Comparison of ENCODE assay signal across 1 fruit fly cellular context in the genomic region with DNA sequence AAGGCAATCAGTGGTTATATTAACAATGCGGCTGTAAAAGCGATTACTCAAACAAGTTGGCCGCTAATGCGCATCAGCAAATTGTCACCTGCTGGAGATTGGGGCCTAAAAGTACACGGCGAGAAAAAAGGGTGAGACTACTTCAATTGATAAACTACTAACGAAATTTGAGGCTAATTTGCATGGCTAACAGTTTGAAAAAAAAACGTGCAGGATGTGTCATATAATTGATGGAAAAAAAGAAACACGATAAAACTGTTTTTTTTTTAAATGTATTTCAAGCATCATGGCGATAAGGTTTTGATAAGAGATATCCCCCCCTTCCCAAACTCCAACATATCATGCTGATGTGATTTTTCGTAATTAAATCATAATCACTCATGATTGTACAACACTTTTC.
TF ChIP-seq lines count a peak whose summit lies in the region.

No protein-coding gene starts in this region.

TF ChIP-seq in whole organism, embryonic, 481 proteins besides CTCF, POLR2A, EP300 and RAD21 (continued from another document and continues in another):
- no peak for TF ChIP-seq ERR (GFP tag; optimal IDR thresholded peaks at IDR 0.05; lab: Kevin White, UChicago)
- no peak for TF ChIP-seq CG6791 (GFP tag; IDR thresholded peaks at IDR 0.05; lab: Robert Waterston, UW; ENCODE audit: partially characterized antibody)
- TF ChIP-seq CG15011 (GFP tag; optimal IDR thresholded peaks at IDR 0.05; lab: Kevin White, UChicago) = peak; percentile 11
- peak; percentile 69 for TF ChIP-seq lab (GFP tag; optimal IDR thresholded peaks at IDR 0.05; lab: Kevin White, UChicago)
- no peak for TF ChIP-seq repo (GFP tag; optimal IDR thresholded peaks at IDR 0.05; lab: Kevin White, UChicago)
- TF ChIP-seq hkb (optimal IDR thresholded peaks at IDR 0.05; lab: Kevin White, UChicago) = no peak
- peak; percentile 39; the same call in 1 of the 2 replicates for TF ChIP-seq hkb (GFP tag; IDR thresholded peaks at IDR 0.05; lab: Robert Waterston, UW)
- TF ChIP-seq Oaz (GFP tag; IDR thresholded peaks at IDR 0.05; lab: Robert Waterston, UW) = 0 out of 2 replicates have a peak, but pooled peaks have one; percentile 31
- TF ChIP-seq CG12744 (GFP tag; optimal IDR thresholded peaks at IDR 0.05; lab: Kevin White, UChicago) = no peak
- TF ChIP-seq Aef1 (GFP tag; IDR thresholded peaks at IDR 0.05; lab: Robert Waterston, UW) = peak; percentile 41; the same call in 1 of the 3 replicates
- TF ChIP-seq caup (GFP tag; optimal IDR thresholded peaks at IDR 0.05; lab: Kevin White, UChicago; ENCODE audit: severe bottlenecking) = peak; percentile 46
- TF ChIP-seq Taf1 (GFP tag; IDR thresholded peaks at IDR 0.05; lab: Robert Waterston, UW) = 0 out of 2 replicates have a peak, but pooled peaks have one; percentile 25
- TF ChIP-seq zfh2 (GFP tag; optimal IDR thresholded peaks at IDR 0.05; lab: Kevin White, UChicago) = peak; percentile 3
- TF ChIP-seq bbx (GFP tag; IDR thresholded peaks at IDR 0.05; lab: Robert Waterston, UW; ENCODE audit: partially characterized antibody) = no peak
- peak; percentile 31 for TF ChIP-seq gro (GFP tag; optimal IDR thresholded peaks at IDR 0.05; lab: Kevin White, UChicago)
- peak; percentile 65 for TF ChIP-seq CG13624 (GFP tag; optimal IDR thresholded peaks at IDR 0.05; lab: Kevin White, UChicago)
- no peak for TF ChIP-seq CG8388 (GFP tag; optimal IDR thresholded peaks at IDR 0.05; lab: Kevin White, UChicago)
- no peak for TF ChIP-seq Hand (GFP tag; optimal IDR thresholded peaks at IDR 0.05; lab: Kevin White, UChicago)
- TF ChIP-seq fu2 (GFP tag; optimal IDR thresholded peaks at IDR 0.05; lab: Kevin White, UChicago) = peak; percentile 2
- no peak for TF ChIP-seq ems (GFP tag; optimal IDR thresholded peaks at IDR 0.05; lab: Kevin White, UChicago)
- 0 out of 2 replicates have a peak, but pooled peaks have one; percentile 11 for TF ChIP-seq Poxn (GFP tag; IDR thresholded peaks at IDR 0.05; lab: Robert Waterston, UW)
- no peak for TF ChIP-seq pan (optimal IDR thresholded peaks at IDR 0.05; lab: Kevin White, UChicago)
- TF ChIP-seq pan (GFP tag; optimal IDR thresholded peaks at IDR 0.05 in 1 of 2, IDR thresholded peaks at IDR 0.05 in 1 of 2) = peak in 1 of 2 experiments; percentile 50
- 0 out of 3 replicates have a peak, but pooled peaks have one; percentile 51 for TF ChIP-seq CG11456 (GFP tag; IDR thresholded peaks at IDR 0.05; lab: Robert Waterston, UW)
- peak; percentile 6 for TF ChIP-seq CG17359 (tag; optimal IDR thresholded peaks at IDR 0.05; lab: Kevin White, UChicago)
- TF ChIP-seq PHDP (tag; optimal IDR thresholded peaks at IDR 0.05; lab: Kevin White, UChicago) = peak; percentile 29
- peak; percentile 36; the same call in 1 of the 2 replicates for TF ChIP-seq esg (GFP tag; conservative IDR thresholded peaks at IDR 0.05; lab: Robert Waterston, UW)
- TF ChIP-seq CG1603 (tag; optimal IDR thresholded peaks at IDR 0.05; lab: Kevin White, UChicago) = no peak
- peak; percentile 57; the same call in 1 of the 2 replicates for TF ChIP-seq Atf6 (GFP tag; IDR thresholded peaks at IDR 0.05; lab: Robert Waterston, UW)
- TF ChIP-seq jing (GFP tag; optimal IDR thresholded peaks at IDR 0.05; lab: Kevin White, UChicago) = no peak
- TF ChIP-seq dpn (GFP tag; optimal IDR thresholded peaks at IDR 0.05; lab: Kevin White, UChicago) = peak; percentile 7 to 52
- no peak for TF ChIP-seq gt (GFP tag; IDR thresholded peaks at IDR 0.05; lab: Robert Waterston, UW)
- peak in 1 of 2 experiments; percentile 14 for TF ChIP-seq Pdp1 (GFP tag; optimal IDR thresholded peaks at IDR 0.05; lab: Kevin White, UChicago)
- no peak for TF ChIP-seq CG11085 (GFP tag; IDR thresholded peaks at IDR 0.05; lab: Robert Waterston, UW)
- peak; percentile 19 for TF ChIP-seq CG34376 (GFP tag; optimal IDR thresholded peaks at IDR 0.05; lab: Kevin White, UChicago)
- 0 out of 2 replicates have a peak, but pooled peaks have one; percentile 39 for TF ChIP-seq gsb (GFP tag; IDR thresholded peaks at IDR 0.05; lab: Robert Waterston, UW)
- peak; percentile 46; the same call in 1 of the 2 replicates for TF ChIP-seq Ptx1 (GFP tag; IDR thresholded peaks at IDR 0.05; lab: Robert Waterston, UW)
- TF ChIP-seq Side (GFP tag; optimal IDR thresholded peaks at IDR 0.05; lab: Kevin White, UChicago) = peak; percentile 8
- peak; percentile 17 for TF ChIP-seq CG15514 (GFP tag; optimal IDR thresholded peaks at IDR 0.05; lab: Kevin White, UChicago)
- TF ChIP-seq Sox102F (GFP tag; optimal IDR thresholded peaks at IDR 0.05; lab: Kevin White, UChicago) = peak; percentile 1
- TF ChIP-seq CG9215 (GFP tag; IDR thresholded peaks at IDR 0.05; lab: Robert Waterston, UW) = 0 out of 2 replicates have a peak, but pooled peaks have one; percentile 15
- TF ChIP-seq ro (GFP tag; IDR thresholded peaks at IDR 0.05; lab: Robert Waterston, UW) = no peak
- TF ChIP-seq Dek (tag; optimal IDR thresholded peaks at IDR 0.05; lab: Kevin White, UChicago) = peak; percentile 26
- no peak for TF ChIP-seq CG6272 (GFP tag; IDR thresholded peaks at IDR 0.05; lab: Robert Waterston, UW)
- TF ChIP-seq CG7786 (GFP tag; optimal IDR thresholded peaks at IDR 0.05; lab: Kevin White, UChicago) = peak; percentile 4
- TF ChIP-seq da (GFP tag; optimal IDR thresholded peaks at IDR 0.05; lab: Kevin White, UChicago) = no peak
- TF ChIP-seq CG5180 (GFP tag; optimal IDR thresholded peaks at IDR 0.05; lab: Kevin White, UChicago) = no peak
- no peak for TF ChIP-seq Myb (GFP tag; optimal IDR thresholded peaks at IDR 0.05; lab: Kevin White, UChicago)
- peak; percentile 62 for TF ChIP-seq Fer1 (GFP tag; optimal IDR thresholded peaks at IDR 0.05; lab: Kevin White, UChicago)
- TF ChIP-seq CG15696 (tag; optimal IDR thresholded peaks at IDR 0.05; lab: Kevin White, UChicago) = no peak
- TF ChIP-seq al (GFP tag; IDR thresholded peaks at IDR 0.05; lab: Robert Waterston, UW) = peak; percentile 47
- no peak for TF ChIP-seq cato (GFP tag; optimal IDR thresholded peaks at IDR 0.05; lab: Kevin White, UChicago; ENCODE audit: borderline replicate concordance)
- peak; percentile 52 for TF ChIP-seq CG9932 (GFP tag; IDR thresholded peaks at IDR 0.05; lab: Robert Waterston, UW)
- no peak for TF ChIP-seq Hr3 (GFP tag; optimal IDR thresholded peaks at IDR 0.05; lab: Kevin White, UChicago)
- TF ChIP-seq abd-A (tag; optimal IDR thresholded peaks at IDR 0.05; lab: Kevin White, UChicago) = no peak
- TF ChIP-seq CG3163 (GFP tag; optimal IDR thresholded peaks at IDR 0.05; lab: Kevin White, UChicago) = no peak
- no peak for TF ChIP-seq prd (optimal IDR thresholded peaks at IDR 0.05; lab: Kevin White, UChicago)
- TF ChIP-seq prd (GFP tag; IDR thresholded peaks at IDR 0.05; lab: Robert Waterston, UW) = no peak; the same call in 2 of the 3 replicates
- TF ChIP-seq bab2 (GFP tag; optimal IDR thresholded peaks at IDR 0.05; lab: Kevin White, UChicago) = peak; percentile 30
- peak; percentile 53 for TF ChIP-seq Med (GFP tag; lab: Kevin White, UChicago)
- peak; percentile 28 for TF ChIP-seq CoRest (tag; optimal IDR thresholded peaks at IDR 0.05; lab: Kevin White, UChicago)
- no peak for TF ChIP-seq CG11560 (tag; IDR thresholded peaks at IDR 0.05; lab: Robert Waterston, UW)
- TF ChIP-seq ara (GFP tag; IDR thresholded peaks at IDR 0.05; lab: Robert Waterston, UW) = no peak
- no peak for TF ChIP-seq Nf-YA (GFP tag; IDR thresholded peaks at IDR 0.05; lab: Robert Waterston, UW)
- TF ChIP-seq HLH3B (GFP tag; IDR thresholded peaks at IDR 0.05; lab: Robert Waterston, UW) = no peak
- peak; percentile 35 for TF ChIP-seq CG12659 (GFP tag; optimal IDR thresholded peaks at IDR 0.05; lab: Kevin White, UChicago)
- peak; percentile 41 for TF ChIP-seq mam (GFP tag; optimal IDR thresholded peaks at IDR 0.05; lab: Kevin White, UChicago)
- TF ChIP-seq ham (GFP tag; IDR thresholded peaks at IDR 0.05; lab: Robert Waterston, UW) = 0 out of 2 replicates have a peak, but pooled peaks have one; percentile 14
- TF ChIP-seq row (GFP tag; IDR thresholded peaks at IDR 0.05; lab: Robert Waterston, UW) = peak; percentile 66
- peak; percentile 47 for TF ChIP-seq sens (GFP tag; lab: Kevin White, UChicago)
- TF ChIP-seq CG6654 (GFP tag; optimal IDR thresholded peaks at IDR 0.05; lab: Kevin White, UChicago) = no peak
- peak; percentile 10 for TF ChIP-seq fd3F (GFP tag; optimal IDR thresholded peaks at IDR 0.05; lab: Kevin White, UChicago)
- no peak for TF ChIP-seq CG5245 (GFP tag; optimal IDR thresholded peaks at IDR 0.05; lab: Kevin White, UChicago)
- no peak for TF ChIP-seq pfk (GFP tag; optimal IDR thresholded peaks at IDR 0.05; lab: Kevin White, UChicago)
- peak; percentile 37 for TF ChIP-seq D19B (GFP tag; optimal IDR thresholded peaks at IDR 0.05; lab: Kevin White, UChicago)
- TF ChIP-seq slbo (GFP tag; IDR thresholded peaks at IDR 0.05; lab: Robert Waterston, UW) = peak; percentile 75
- peak; percentile 45 for TF ChIP-seq CG15269 (tag; optimal IDR thresholded peaks at IDR 0.05; lab: Kevin White, UChicago)
- peak; percentile 18 for TF ChIP-seq CG18619 (GFP tag; optimal IDR thresholded peaks at IDR 0.05; lab: Kevin White, UChicago)
- no peak for TF ChIP-seq sim (GFP tag; IDR thresholded peaks at IDR 0.05; lab: Robert Waterston, UW)
- no peak for TF ChIP-seq hth (optimal IDR thresholded peaks at IDR 0.05; lab: Kevin White, UChicago)
- peak; percentile 34 for TF ChIP-seq BtbVII (GFP tag; optimal IDR thresholded peaks at IDR 0.05; lab: Kevin White, UChicago)
- peak; percentile 41 for TF ChIP-seq CG14441 (GFP tag; IDR thresholded peaks at IDR 0.05; lab: Robert Waterston, UW)
- TF ChIP-seq CG12769 (tag; optimal IDR thresholded peaks at IDR 0.05; lab: Kevin White, UChicago) = no peak
- 0 out of 3 replicates have a peak, but pooled peaks have one; percentile 28 for TF ChIP-seq CG11695 (GFP tag; IDR thresholded peaks at IDR 0.05; lab: Robert Waterston, UW)
- no peak for TF ChIP-seq Six4 (GFP tag; optimal IDR thresholded peaks at IDR 0.05; lab: Kevin White, UChicago)
- peak; percentile 46 for TF ChIP-seq CG11504 (tag; optimal IDR thresholded peaks at IDR 0.05; lab: Kevin White, UChicago)
- no peak for TF ChIP-seq cad (GFP tag; optimal IDR thresholded peaks at IDR 0.05; lab: Kevin White, UChicago)
- TF ChIP-seq CG4360 (GFP tag; IDR thresholded peaks at IDR 0.05; lab: Robert Waterston, UW) = no peak
- no peak for TF ChIP-seq cg (GFP tag; optimal IDR thresholded peaks at IDR 0.05; lab: Kevin White, UChicago)
- no peak for TF ChIP-seq CG10267 (tag; optimal IDR thresholded peaks at IDR 0.05; lab: Kevin White, UChicago)
- TF ChIP-seq CG4707 (GFP tag; optimal IDR thresholded peaks at IDR 0.05; lab: Kevin White, UChicago) = no peak
- TF ChIP-seq CG10209 (GFP tag; optimal IDR thresholded peaks at IDR 0.05; lab: Kevin White, UChicago) = peak; percentile 35
- peak; percentile 20 for TF ChIP-seq schlank (tag; optimal IDR thresholded peaks at IDR 0.05; lab: Kevin White, UChicago)
- TF ChIP-seq CG7271 (tag; optimal IDR thresholded peaks at IDR 0.05; lab: Kevin White, UChicago) = no peak
- TF ChIP-seq HLHmδ (GFP tag; optimal IDR thresholded peaks at IDR 0.05; lab: Kevin White, UChicago) = no peak
- TF ChIP-seq NC2α (GFP tag; optimal IDR thresholded peaks at IDR 0.05; lab: Kevin White, UChicago) = no peak
- TF ChIP-seq Ets65A (GFP tag; lab: Kevin White, UChicago) = peak; percentile 90
- peak; percentile 64; the same call in 1 of the 2 replicates for TF ChIP-seq CG32532 (GFP tag; IDR thresholded peaks at IDR 0.05; lab: Robert Waterston, UW)
- TF ChIP-seq Hey (tag; optimal IDR thresholded peaks at IDR 0.05; lab: Kevin White, UChicago) = no peak
- no peak for TF ChIP-seq YL-1 (GFP tag; optimal IDR thresholded peaks at IDR 0.05; lab: Kevin White, UChicago)
- TF ChIP-seq CG12299 (tag; optimal IDR thresholded peaks at IDR 0.05; lab: Kevin White, UChicago) = no peak
- peak; percentile 31 for TF ChIP-seq dmrt99B (tag; optimal IDR thresholded peaks at IDR 0.05; lab: Kevin White, UChicago)
- TF ChIP-seq gem (tag; optimal IDR thresholded peaks at IDR 0.05; lab: Kevin White, UChicago) = peak; percentile 55
- no peak for TF ChIP-seq Trl (optimal IDR thresholded peaks at IDR 0.05; lab: Kevin White, UChicago)
- TF ChIP-seq Trl (GFP tag; optimal IDR thresholded peaks at IDR 0.05; lab: Kevin White, UChicago) = peak; percentile 5
- no peak for TF ChIP-seq odd (GFP tag; optimal IDR thresholded peaks at IDR 0.05; lab: Kevin White, UChicago)
- no peak for TF ChIP-seq E2f1 (GFP tag; IDR thresholded peaks at IDR 0.05; lab: Robert Waterston, UW)
- TF ChIP-seq Adf1 (GFP tag; IDR thresholded peaks at IDR 0.05; lab: Robert Waterston, UW) = peak; percentile 11; the same call in 1 of the 2 replicates
- TF ChIP-seq Oli (tag; optimal IDR thresholded peaks at IDR 0.05; lab: Kevin White, UChicago) = peak; percentile 25
- peak; percentile 67 for TF ChIP-seq Meics (GFP tag; optimal IDR thresholded peaks at IDR 0.05; lab: Kevin White, UChicago)
- TF ChIP-seq Opbp (GFP tag; IDR thresholded peaks at IDR 0.05; lab: Robert Waterston, UW; ENCODE audit: partially characterized antibody) = no peak
- TF ChIP-seq MTF-1 (GFP tag; optimal IDR thresholded peaks at IDR 0.05; lab: Kevin White, UChicago; ENCODE audit: borderline replicate concordance) = no peak
- peak; percentile 42 for TF ChIP-seq Abd-B (GFP tag; optimal IDR thresholded peaks at IDR 0.05; lab: Kevin White, UChicago)
- peak; percentile 39 for TF ChIP-seq NfI (GFP tag; optimal IDR thresholded peaks at IDR 0.05; lab: Kevin White, UChicago)
- TF ChIP-seq dysf (GFP tag; IDR thresholded peaks at IDR 0.05; lab: Robert Waterston, UW) = peak; percentile 65; the same call in 2 of the 3 replicates
- peak; percentile 7 for TF ChIP-seq jumu (GFP tag; optimal IDR thresholded peaks at IDR 0.05; lab: Kevin White, UChicago)
- TF ChIP-seq Rx (GFP tag; IDR thresholded peaks at IDR 0.05; lab: Robert Waterston, UW) = no peak
- TF ChIP-seq Mes4 (GFP tag; optimal IDR thresholded peaks at IDR 0.05; lab: Kevin White, UChicago) = no peak
- TF ChIP-seq B-H2 (GFP tag; optimal IDR thresholded peaks at IDR 0.05; lab: Kevin White, UChicago) = no peak
- TF ChIP-seq CG14014 (GFP tag; IDR thresholded peaks at IDR 0.05; lab: Robert Waterston, UW) = peak; percentile 46; the same call in 1 of the 2 replicates
- TF ChIP-seq stc (GFP tag; IDR thresholded peaks at IDR 0.05; lab: Robert Waterston, UW) = 0 out of 2 replicates have a peak, but pooled peaks have one; percentile 12
- no peak for TF ChIP-seq Tbp (GFP tag; optimal IDR thresholded peaks at IDR 0.05; lab: Kevin White, UChicago)
- TF ChIP-seq pb (GFP tag; optimal IDR thresholded peaks at IDR 0.05; lab: Kevin White, UChicago) = peak; percentile 17
- no peak for TF ChIP-seq lov (optimal IDR thresholded peaks at IDR 0.05; lab: Kevin White, UChicago)
- TF ChIP-seq lov (GFP tag; IDR thresholded peaks at IDR 0.05; lab: Robert Waterston, UW) = no peak
- TF ChIP-seq CG7963 (GFP tag; IDR thresholded peaks at IDR 0.05; lab: Robert Waterston, UW; ENCODE audit: partially characterized antibody) = no peak
